Fruit fly (Drosophila melanogaster) whole organism, embryonic: ENCODE measurements around the gene Unr.

ENCODE experiments used
- ATbp ChIP-seq: fragments of 200-800 bp; sonication (Bioruptor generic); optimal IDR thresholded peaks from 2 replicates; lab custom pipeline; 2017; ENCODE audit warnings: missing biosample characterization, mild to moderate bottlenecking, missing genetic modification characterization, missing genetic modification reagents
- Ada2b ChIP-seq: fragments of 200-800 bp; sonication (Bioruptor generic); IDR thresholded peaks from 2 replicates; pipeline ENCODE4 v1.3.6; 2022; ENCODE audit warnings: missing biosample characterization, missing genetic modification characterization
- Bteb2 ChIP-seq: fragments of 200-800 bp; sonication (Bioruptor generic); optimal IDR thresholded peaks from 2 replicates; lab custom pipeline; 2016; ENCODE audit warnings: missing biosample characterization, missing genetic modification characterization
- CG10543 ChIP-seq: fragments of 200-800 bp; sonication (Bioruptor generic); optimal IDR thresholded peaks from 3 replicates; lab custom pipeline; 2017; ENCODE audit warnings: missing biosample characterization, mild to moderate bottlenecking, missing genetic modification characterization, moderate library complexity
- CG11085 ChIP-seq: fragments of 200-800 bp; sonication (Bioruptor generic); IDR thresholded peaks from 2 replicates; pipeline ENCODE4 v1.3.6; 2022; ENCODE audit warnings: missing biosample characterization, missing genetic modification characterization
- CG11560 ChIP-seq: fragments of 200-800 bp; sonication (Bioruptor generic); IDR thresholded peaks from 3 replicates; pipeline ENCODE4 v1.3.6; 2022; ENCODE audit warnings: missing biosample characterization, missing genetic modification characterization
- CG12155 ChIP-seq: fragments of 200-800 bp; sonication (Bioruptor generic); optimal IDR thresholded peaks from 3 replicates; lab custom pipeline; 2016; ENCODE audit warnings: missing biosample characterization, missing genetic modification characterization
- CG12769 ChIP-seq: fragments of 200-800 bp; sonication (Bioruptor generic); optimal IDR thresholded peaks from 2 replicates; lab custom pipeline; 2019; ENCODE audit warnings: missing biosample characterization, mild to moderate bottlenecking, missing genetic modification characterization, moderate library complexity
- CG12942 ChIP-seq: fragments of 200-800 bp; sonication (Bioruptor generic); optimal IDR thresholded peaks from 3 replicates; lab custom pipeline; 2016; ENCODE audit warnings: missing biosample characterization, missing genetic modification characterization
- CG14014 ChIP-seq: fragments of 200-800 bp; sonication (Bioruptor generic); IDR thresholded peaks from 2 replicates; pipeline ENCODE4 v1.3.6; 2022; ENCODE audit warnings: missing biosample characterization, missing genetic modification characterization
- CG31224 ChIP-seq: fragments of 200-800 bp; sonication (Bioruptor generic); IDR thresholded peaks from 2 replicates; pipeline ENCODE4 v1.3.6; 2022; ENCODE audit warnings: missing biosample characterization, missing genetic modification characterization
- CG4854 ChIP-seq: fragments of 200-800 bp; sonication (Bioruptor generic); optimal IDR thresholded peaks from 2 replicates; lab custom pipeline; 2016; ENCODE audit warnings: missing biosample characterization, missing genetic modification characterization, inconsistent platforms
- CG7839 ChIP-seq: fragments of 200-800 bp; sonication (Bioruptor generic); optimal IDR thresholded peaks from 3 replicates; lab custom pipeline; 2018; ENCODE audit warnings: missing biosample characterization, mild to moderate bottlenecking, missing genetic modification characterization, moderate library complexity
- CG7987 ChIP-seq: fragments of 200-800 bp; sonication (Bioruptor generic); optimal IDR thresholded peaks from 2 replicates; lab custom pipeline; 2018; ENCODE audit warnings: missing biosample characterization, mild to moderate bottlenecking, missing genetic modification characterization, moderate library complexity
- CG8359 ChIP-seq: fragments of 200-800 bp; sonication (Bioruptor generic); optimal IDR thresholded peaks from 2 replicates; lab custom pipeline; 2017; ENCODE audit warnings: missing biosample characterization, mild to moderate bottlenecking, missing genetic modification characterization, borderline replicate concordance
- D19A ChIP-seq: fragments of 200-800 bp; optimal IDR thresholded peaks from 3 replicates; lab custom pipeline; 2019; ENCODE audit warnings: missing biosample characterization, mild to moderate bottlenecking, missing genetic modification characterization, moderate library complexity
- Deaf1 ChIP-seq: fragments of 200-800 bp; optimal IDR thresholded peaks from 3 replicates; lab custom pipeline; 2019; ENCODE audit warnings: missing biosample characterization, mild to moderate bottlenecking, missing genetic modification characterization, moderate library complexity
- Elba2 ChIP-seq: fragments of 200-800 bp; sonication (Bioruptor generic); optimal IDR thresholded peaks from 3 replicates; lab custom pipeline; 2016; ENCODE audit warnings: missing biosample characterization, missing genetic modification characterization
- HHEX ChIP-seq: fragments of 200-800 bp; sonication (Bioruptor generic); optimal IDR thresholded peaks from 3 replicates; lab custom pipeline; 2017; ENCODE audit warnings: missing biosample characterization, mild to moderate bottlenecking, missing genetic modification characterization, missing genetic modification reagents
- Lhr ChIP-seq: fragments of 200-800 bp; sonication (Bioruptor generic); optimal IDR thresholded peaks from 3 replicates; lab custom pipeline; 2017; ENCODE audit warnings: mild to moderate bottlenecking, missing biosample characterization, missing genetic modification reagents, missing genetic modification characterization
- Mes4 ChIP-seq: fragments of 200-800 bp; sonication (Bioruptor generic); optimal IDR thresholded peaks from 2 replicates; lab custom pipeline; 2016; ENCODE audit warnings: missing biosample characterization, missing genetic modification characterization
- Opbp ChIP-seq: fragments of 200-800 bp; sonication (Bioruptor generic); IDR thresholded peaks from 3 replicates; pipeline ENCODE4 v1.3.6; 2022; ENCODE audit warnings: missing biosample characterization, missing genetic modification characterization; ENCODE audit not compliant: partially characterized antibody
- Six4 ChIP-seq: fragments of 200-800 bp; sonication (Bioruptor generic); optimal IDR thresholded peaks from 2 replicates; lab custom pipeline; 2016; ENCODE audit warnings: missing biosample characterization, missing genetic modification characterization
- amos ChIP-seq: fragments of 200-800 bp; sonication (Bioruptor generic); IDR thresholded peaks from 2 replicates; pipeline ENCODE4 v1.3.6; 2022; ENCODE audit warnings: missing biosample characterization, missing genetic modification characterization; ENCODE audit not compliant: partially characterized antibody
- ap ChIP-seq: fragments of 200-800 bp; sonication (Bioruptor generic); IDR thresholded peaks from 2 replicates; pipeline ENCODE4 v1.3.6; 2022; ENCODE audit warnings: missing biosample characterization, missing genetic modification characterization
- ato ChIP-seq: fragments of 200-800 bp; sonication (Bioruptor generic); IDR thresholded peaks from 2 replicates; pipeline ENCODE4 v1.3.6; 2022; ENCODE audit warnings: missing biosample characterization, missing genetic modification characterization; ENCODE audit not compliant: partially characterized antibody
- chm ChIP-seq: fragments of 200-800 bp; sonication (Bioruptor generic); IDR thresholded peaks from 2 replicates; pipeline ENCODE4 v1.3.6; 2022; ENCODE audit warnings: missing biosample characterization, missing genetic modification characterization
- crc ChIP-seq: fragments of 200-800 bp; sonication (Bioruptor generic); optimal IDR thresholded peaks from 2 replicates; lab custom pipeline; 2016; ENCODE audit warnings: missing biosample characterization, missing genetic modification characterization
- dpn ChIP-seq, 2 experiments: fragments of 200-800 bp; sonication (Bioruptor generic); optimal IDR thresholded peaks; 3 replicates each; lab custom pipeline; 2016; ENCODE audit warnings: missing biosample characterization in 2 of 2, missing genetic modification characterization in 2 of 2
- ewg ChIP-seq: fragments of 200-800 bp; sonication (Bioruptor generic); optimal IDR thresholded peaks from 3 replicates; lab custom pipeline; 2017; ENCODE audit warnings: mild to moderate bottlenecking, missing biosample characterization, missing genetic modification reagents, missing genetic modification characterization
- fd3F ChIP-seq: fragments of 200-800 bp; sonication (Bioruptor generic); optimal IDR thresholded peaks from 2 replicates; lab custom pipeline; 2018; ENCODE audit warnings: missing biosample characterization, mild to moderate bottlenecking, missing genetic modification characterization, moderate library complexity
- fd64A ChIP-seq: fragments of 200-800 bp; sonication (Bioruptor generic); optimal IDR thresholded peaks from 3 replicates; lab custom pipeline; 2018; ENCODE audit warnings: missing biosample characterization, mild to moderate bottlenecking, missing genetic modification characterization
- gro ChIP-seq: fragments of 200-800 bp; sonication (Bioruptor generic); optimal IDR thresholded peaks from 2 replicates; lab custom pipeline; 2016; ENCODE audit warnings: missing biosample characterization, missing genetic modification characterization
- hb ChIP-seq: fragments of 200-800 bp; sonication (Bioruptor generic); IDR thresholded peaks from 3 replicates; pipeline ENCODE4 v1.3.6; 2022; ENCODE audit warnings: missing biosample characterization, missing genetic modification characterization; ENCODE audit not compliant: partially characterized antibody
- hth ChIP-seq: fragments of >200 bp; optimal IDR thresholded peaks from 2 replicates; lab custom pipeline; 2017; ENCODE audit warnings: inconsistent platforms
- lbe ChIP-seq: fragments of 200-800 bp; sonication (Bioruptor generic); optimal IDR thresholded peaks from 2 replicates; lab custom pipeline; 2016; ENCODE audit warnings: missing biosample characterization, mild to moderate bottlenecking, missing genetic modification characterization
- nmo ChIP-seq: fragments of 200-800 bp; sonication (Bioruptor generic); optimal IDR thresholded peaks from 2 replicates; lab custom pipeline; 2018; ENCODE audit warnings: missing biosample characterization, mild to moderate bottlenecking, missing genetic modification characterization, moderate library complexity
- peb ChIP-seq: fragments of 200-800 bp; sonication (Bioruptor generic); IDR thresholded peaks from 2 replicates; pipeline ENCODE4 v1.3.6; 2022; ENCODE audit warnings: missing biosample characterization, missing genetic modification characterization
- pros ChIP-seq: fragments of 200-800 bp; sonication (Bioruptor generic); optimal IDR thresholded peaks from 3 replicates; lab custom pipeline; 2019; ENCODE audit warnings: missing biosample characterization, mild to moderate bottlenecking, missing genetic modification characterization, moderate library complexity
- pum ChIP-seq: fragments of 200-800 bp; sonication (Bioruptor generic); optimal IDR thresholded peaks from 2 replicates; lab custom pipeline; 2016; ENCODE audit warnings: missing biosample characterization, missing genetic modification characterization
- schlank ChIP-seq: fragments of 200-800 bp; sonication (Bioruptor generic); optimal IDR thresholded peaks from 2 replicates; lab custom pipeline; 2018; ENCODE audit warnings: missing biosample characterization, mild to moderate bottlenecking, missing genetic modification characterization
- sisA ChIP-seq: fragments of 200-800 bp; sonication (Bioruptor generic); IDR thresholded peaks from 2 replicates; pipeline ENCODE4 v1.3.6; 2022; ENCODE audit warnings: missing biosample characterization, missing genetic modification characterization
- ssp ChIP-seq: fragments of 200-800 bp; sonication (Bioruptor generic); IDR thresholded peaks from 2 replicates; pipeline ENCODE4 v1.3.6; 2022; ENCODE audit warnings: missing biosample characterization, missing genetic modification characterization
- stwl ChIP-seq: fragments of 200-800 bp; sonication (Bioruptor generic); optimal IDR thresholded peaks from 3 replicates; lab custom pipeline; 2018; ENCODE audit warnings: missing biosample characterization, mild to moderate bottlenecking, missing genetic modification characterization, moderate library complexity
- tio ChIP-seq: fragments of 200-800 bp; sonication (Bioruptor generic); optimal IDR thresholded peaks from 2 replicates; lab custom pipeline; 2017; ENCODE audit warnings: missing biosample characterization, missing genetic modification characterization, inconsistent platforms
- tll ChIP-seq, 2 experiments: fragments of 200-800 bp in 1 of 2; fragments of >200 bp in 1 of 2; sonication (Bioruptor generic) in 1 of 2; optimal IDR thresholded peaks; 2 replicates each; lab custom pipeline; 2017 to 2019; ENCODE audit warnings: missing biosample characterization in 2 of 2, missing genetic modification characterization in 2 of 2, mild to moderate bottlenecking in 1 of 2, moderate library complexity in 1 of 2
- tna ChIP-seq: fragments of 200-800 bp; sonication (Bioruptor generic); IDR thresholded peaks from 2 replicates; pipeline ENCODE4 v1.3.6; 2022; ENCODE audit warnings: missing biosample characterization, missing genetic modification characterization; ENCODE audit not compliant: partially characterized antibody
- toy ChIP-seq: fragments of 200-800 bp; sonication (Bioruptor generic); IDR thresholded peaks from 2 replicates; pipeline ENCODE4 v1.3.6; 2022; ENCODE audit warnings: missing biosample characterization, missing genetic modification characterization
- twi ChIP-seq: fragments of 200-800 bp; optimal IDR thresholded peaks from 2 replicates; lab custom pipeline; 2019; ENCODE audit warnings: missing biosample characterization, mild to moderate bottlenecking, missing genetic modification characterization, moderate library complexity

The Unr gene

DNA sequence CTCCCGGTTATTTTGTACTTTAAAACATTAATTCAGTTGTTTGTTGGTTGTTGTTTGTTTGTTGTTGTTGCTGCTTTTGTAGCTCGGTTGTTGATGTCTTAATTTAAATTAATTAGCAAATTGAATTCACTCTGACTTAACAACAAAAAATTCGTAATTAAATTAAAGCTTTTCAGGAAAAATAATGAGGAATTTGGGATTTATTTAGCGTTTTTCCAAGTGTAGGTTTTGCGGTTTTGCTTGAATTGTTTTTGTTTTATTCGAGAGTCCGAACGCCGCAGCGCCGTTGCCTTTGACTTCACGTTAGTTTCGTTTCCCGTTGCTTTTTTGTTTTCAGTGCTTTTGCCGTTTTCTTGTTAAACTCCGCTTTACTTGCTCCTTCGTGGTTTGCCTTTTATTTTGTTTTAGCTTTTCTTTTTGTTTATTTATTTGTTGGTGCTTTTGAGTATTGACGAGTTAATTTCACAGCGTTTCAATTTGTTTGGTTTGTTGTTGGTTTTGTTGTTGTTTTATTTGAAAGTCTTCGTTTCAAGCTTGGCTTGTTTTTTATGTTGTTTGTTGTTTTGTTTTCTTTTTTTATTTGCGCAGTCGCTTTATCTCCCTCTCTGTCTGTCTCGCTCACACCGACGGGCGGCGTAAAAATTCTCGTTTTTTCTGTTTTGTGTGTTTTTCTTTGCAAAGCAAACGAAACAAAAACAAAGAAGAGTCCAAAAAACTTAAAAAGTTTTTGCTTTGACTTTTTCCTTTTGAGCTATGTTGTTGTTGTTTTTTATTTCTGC lies 1.2 kb downstream of the Unr start (continued):
- TF ChIP-seq CG7987 (GFP tag; lab: Kevin White, UChicago) = no peak
- TF ChIP-seq fd64A = no peak
- TF ChIP-seq CG31224 (GFP tag; lab: Robert Waterston, UW) = no peak; the same call in 1 of the 2 replicates
- TF ChIP-seq tna (GFP tag; lab: Robert Waterston, UW) = no peak
- peak; percentile 50 for TF ChIP-seq fd3F (GFP tag; lab: Kevin White, UChicago)
- no peak for TF ChIP-seq HHEX (GFP tag; lab: Kevin White, UChicago)
- no peak for TF ChIP-seq stwl (tag; lab: Kevin White, UChicago)
- no peak for TF ChIP-seq Elba2 (GFP tag; lab: Kevin White, UChicago)
- TF ChIP-seq CG11560 = no peak
- no peak for TF ChIP-seq Opbp (GFP tag; lab: Robert Waterston, UW)
- TF ChIP-seq Six4 = no peak
- no peak for TF ChIP-seq hth (lab: Kevin White, UChicago)
- TF ChIP-seq CG4854 (GFP tag; lab: Kevin White, UChicago) = no peak
- TF ChIP-seq ap (GFP tag; lab: Robert Waterston, UW) = 0 out of 2 replicates have a peak, but pooled peaks have one; percentile 30
- TF ChIP-seq ato = no peak
- no peak for TF ChIP-seq ssp (GFP tag; lab: Robert Waterston, UW)
- TF ChIP-seq pum = peak; percentile 33
- no peak for TF ChIP-seq chm
- no peak for TF ChIP-seq Lhr (GFP tag; lab: Kevin White, UChicago)
- no peak for TF ChIP-seq CG10543
- no peak for TF ChIP-seq amos
- TF ChIP-seq CG12942 (GFP tag; lab: Kevin White, UChicago) = peak; percentile 13
- TF ChIP-seq gro = no peak
- no peak for TF ChIP-seq tll (GFP tag; optimal IDR thresholded peaks at IDR 0.05; lab: Kevin White, UChicago)
- no peak for TF ChIP-seq CG12769 (tag; lab: Kevin White, UChicago)
- TF ChIP-seq pros (GFP tag; lab: Kevin White, UChicago) = peak; percentile 5
- peak; percentile 55 for TF ChIP-seq ewg (GFP tag; lab: Kevin White, UChicago)
- no peak for TF ChIP-seq hb (GFP tag; lab: Robert Waterston, UW)
- TF ChIP-seq Deaf1 (tag; lab: Kevin White, UChicago) = no peak
- no peak for TF ChIP-seq CG11085 (GFP tag; lab: Robert Waterston, UW)
- TF ChIP-seq Bteb2 (GFP tag; lab: Kevin White, UChicago) = peak; percentile 31
- TF ChIP-seq ATbp (GFP tag; lab: Kevin White, UChicago) = peak; percentile 75
- no peak for TF ChIP-seq lbe (GFP tag; lab: Kevin White, UChicago)
- TF ChIP-seq D19A (tag; lab: Kevin White, UChicago) = no peak
- TF ChIP-seq CG7839 = no peak
- no peak for TF ChIP-seq nmo (GFP tag; lab: Kevin White, UChicago)
- TF ChIP-seq tio (GFP tag; lab: Kevin White, UChicago) = peak; percentile 37
- TF ChIP-seq Mes4 (GFP tag; lab: Kevin White, UChicago) = peak; percentile 55
- TF ChIP-seq schlank (tag; lab: Kevin White, UChicago) = no peak
- no peak for TF ChIP-seq toy (GFP tag; lab: Robert Waterston, UW)
- TF ChIP-seq sisA (GFP tag; lab: Robert Waterston, UW) = no peak
- TF ChIP-seq CG12155 (GFP tag; lab: Kevin White, UChicago) = peak; percentile 31
- no peak for TF ChIP-seq peb (GFP tag; lab: Robert Waterston, UW)
- peak; percentile 54; the same call in 1 of the 2 replicates for TF ChIP-seq CG14014 (GFP tag; lab: Robert Waterston, UW)
- peak; percentile 60 for TF ChIP-seq Ada2b (GFP tag; lab: Robert Waterston, UW)
- no peak for TF ChIP-seq crc (GFP tag; lab: Kevin White, UChicago)
- TF ChIP-seq CG8359 (GFP tag; lab: Kevin White, UChicago) = no peak
- TF ChIP-seq dpn (GFP tag; optimal IDR thresholded peaks at IDR 0.05; lab: Kevin White, UChicago) = peak; percentile 25 to 47
- TF ChIP-seq twi = no peak
